Fruit fly (Drosophila melanogaster) whole organism, embryonic: ENCODE results near the gene CG16798.

Source experiments
- B-H2 ChIP-seq: fragments of 200-800 bp; sonication (Bioruptor generic); optimal IDR thresholded peaks from 2 replicates; lab custom pipeline; 2018; ENCODE audit warnings: missing biosample characterization, mild to moderate bottlenecking, missing genetic modification characterization
- CG10209 ChIP-seq: fragments of 200-800 bp; sonication (Bioruptor generic); optimal IDR thresholded peaks from 3 replicates; lab custom pipeline; 2017; ENCODE audit warnings: missing biosample characterization, mild to moderate bottlenecking, missing genetic modification characterization, missing genetic modification reagents
- CG10366 ChIP-seq: fragments of 200-800 bp; sonication (Bioruptor generic); IDR thresholded peaks from 2 replicates; pipeline ENCODE4 v1.3.6; 2022; ENCODE audit warnings: missing biosample characterization, missing genetic modification characterization
- CG10543 ChIP-seq: fragments of 200-800 bp; sonication (Bioruptor generic); optimal IDR thresholded peaks from 3 replicates; lab custom pipeline; 2017; ENCODE audit warnings: missing biosample characterization, mild to moderate bottlenecking, missing genetic modification characterization, moderate library complexity
- CG10979 ChIP-seq: fragments of 200-800 bp; sonication (Bioruptor generic); optimal IDR thresholded peaks from 2 replicates; lab custom pipeline; 2018; ENCODE audit warnings: missing biosample characterization, mild to moderate bottlenecking, missing genetic modification characterization, moderate library complexity
- CG11085 ChIP-seq: fragments of 200-800 bp; sonication (Bioruptor generic); IDR thresholded peaks from 2 replicates; pipeline ENCODE4 v1.3.6; 2022; ENCODE audit warnings: missing biosample characterization, missing genetic modification characterization
- CG13624 ChIP-seq: fragments of 200-800 bp; sonication (Bioruptor generic); optimal IDR thresholded peaks from 2 replicates; lab custom pipeline; 2016; ENCODE audit warnings: missing biosample characterization, missing genetic modification characterization
- CG14710 ChIP-seq: fragments of 200-800 bp; sonication (Bioruptor generic); optimal IDR thresholded peaks from 3 replicates; lab custom pipeline; 2019; ENCODE audit warnings: missing biosample characterization, mild to moderate bottlenecking, missing genetic modification characterization, moderate library complexity
- CG15011 ChIP-seq: fragments of 200-800 bp; sonication (Bioruptor generic); optimal IDR thresholded peaks from 3 replicates; lab custom pipeline; 2018; ENCODE audit warnings: missing biosample characterization, mild to moderate bottlenecking, missing genetic modification characterization
- CG17568 ChIP-seq: fragments of 200-800 bp; sonication (Bioruptor generic); optimal IDR thresholded peaks from 2 replicates; lab custom pipeline; 2018; ENCODE audit warnings: missing biosample characterization, mild to moderate bottlenecking, missing genetic modification characterization, moderate library complexity
- CG17829 ChIP-seq: fragments of 200-800 bp; optimal IDR thresholded peaks from 2 replicates; lab custom pipeline; 2019; ENCODE audit warnings: missing biosample characterization, mild to moderate bottlenecking, missing genetic modification characterization, moderate library complexity
- CG1832 ChIP-seq: fragments of 200-800 bp; sonication (Bioruptor generic); optimal IDR thresholded peaks from 2 replicates; lab custom pipeline; 2017; ENCODE audit warnings: missing biosample characterization, mild to moderate bottlenecking, missing genetic modification characterization, inconsistent platforms
- CG2120 ChIP-seq: fragments of 200-800 bp; sonication (Bioruptor generic); optimal IDR thresholded peaks from 3 replicates; lab custom pipeline; 2016; ENCODE audit warnings: missing biosample characterization, missing genetic modification characterization
- CG30403 ChIP-seq: fragments of 200-800 bp; sonication (Bioruptor generic); optimal IDR thresholded peaks from 3 replicates; lab custom pipeline; 2016; ENCODE audit warnings: missing biosample characterization, missing genetic modification characterization
- CG31224 ChIP-seq: fragments of 200-800 bp; sonication (Bioruptor generic); IDR thresholded peaks from 2 replicates; pipeline ENCODE4 v1.3.6; 2022; ENCODE audit warnings: missing biosample characterization, missing genetic modification characterization
- CG3163 ChIP-seq: fragments of 200-800 bp; sonication (Bioruptor generic); optimal IDR thresholded peaks from 3 replicates; lab custom pipeline; 2016; ENCODE audit warnings: missing biosample characterization, missing genetic modification characterization
- CG3847 ChIP-seq: fragments of 200-800 bp; sonication (Bioruptor generic); IDR thresholded peaks from 2 replicates; pipeline ENCODE4 v1.3.6; 2022; ENCODE audit warnings: missing biosample characterization, missing genetic modification characterization
- CG4328 ChIP-seq: fragments of 200-800 bp; sonication (Bioruptor generic); optimal IDR thresholded peaks from 3 replicates; lab custom pipeline; 2017; ENCODE audit warnings: missing biosample characterization, missing genetic modification reagents, missing genetic modification characterization
- CG4360 ChIP-seq: fragments of 200-800 bp; sonication (Bioruptor generic); IDR thresholded peaks from 2 replicates; pipeline ENCODE4 v1.3.6; 2022; ENCODE audit warnings: missing biosample characterization, missing genetic modification characterization
- CG4404 ChIP-seq: fragments of 200-800 bp; sonication (Bioruptor generic); IDR thresholded peaks from 2 replicates; pipeline ENCODE4 v1.3.6; 2022; ENCODE audit warnings: missing biosample characterization, missing genetic modification characterization
- CG6683 ChIP-seq: fragments of 200-800 bp; sonication (Bioruptor generic); optimal IDR thresholded peaks from 2 replicates; lab custom pipeline; 2017; ENCODE audit warnings: missing biosample characterization, mild to moderate bottlenecking, missing genetic modification characterization, missing genetic modification reagents
- CG9727 ChIP-seq: fragments of 200-800 bp; sonication (Bioruptor generic); optimal IDR thresholded peaks from 3 replicates; lab custom pipeline; 2017; ENCODE audit warnings: missing biosample characterization, mild to moderate bottlenecking, missing genetic modification characterization
- CTCF ChIP-seq: fragments of 200-800 bp; sonication (Bioruptor generic); optimal IDR thresholded peaks from 2 replicates; lab custom pipeline; 2017; ENCODE audit warnings: missing biosample characterization, mild to moderate bottlenecking, missing genetic modification characterization, moderate library complexity
- CoRest ChIP-seq: fragments of 200-800 bp; sonication (Bioruptor generic); optimal IDR thresholded peaks from 3 replicates; lab custom pipeline; 2018; ENCODE audit warnings: missing biosample characterization, mild to moderate bottlenecking, missing genetic modification characterization, moderate library complexity
- E2f2 ChIP-seq: fragments of 200-800 bp; sonication (Bioruptor generic); IDR thresholded peaks from 2 replicates; pipeline ENCODE4 v1.3.6; 2022; ENCODE audit warnings: missing biosample characterization, missing genetic modification characterization
- Fer2 ChIP-seq: fragments of 200-800 bp; sonication (Bioruptor generic); optimal IDR thresholded peaks from 2 replicates; lab custom pipeline; 2018; ENCODE audit warnings: missing biosample characterization, mild to moderate bottlenecking, missing genetic modification characterization, moderate library complexity
- HLH3B ChIP-seq: fragments of 200-800 bp; sonication (Bioruptor generic); IDR thresholded peaks from 2 replicates; pipeline ENCODE4 v1.3.6; 2022; ENCODE audit warnings: missing biosample characterization, missing genetic modification characterization
- HmgZ ChIP-seq: fragments of 200-800 bp; sonication (Bioruptor generic); optimal IDR thresholded peaks from 2 replicates; lab custom pipeline; 2018; ENCODE audit warnings: missing biosample characterization, mild to moderate bottlenecking, missing genetic modification characterization
- Jarid2 ChIP-seq: fragments of 200-800 bp; sonication (Bioruptor generic); optimal IDR thresholded peaks from 3 replicates; lab custom pipeline; 2017; ENCODE audit warnings: mild to moderate bottlenecking, missing biosample characterization, missing genetic modification reagents, missing genetic modification characterization
- Kr ChIP-seq: fragments of 200-800 bp; sonication (Bioruptor generic); optimal IDR thresholded peaks from 2 replicates; lab custom pipeline; 2017; ENCODE audit warnings: missing biosample characterization, mild to moderate bottlenecking, missing genetic modification characterization
- NfI ChIP-seq: fragments of 200-800 bp; sonication (Bioruptor generic); optimal IDR thresholded peaks from 3 replicates; lab custom pipeline; 2018; ENCODE audit warnings: missing biosample characterization, mild to moderate bottlenecking, missing genetic modification characterization, moderate library complexity
- Oli ChIP-seq: fragments of 200-800 bp; sonication (Bioruptor generic); optimal IDR thresholded peaks from 2 replicates; lab custom pipeline; 2018; ENCODE audit warnings: missing biosample characterization, mild to moderate bottlenecking, missing genetic modification characterization, moderate library complexity
- Sox102F ChIP-seq: fragments of 200-800 bp; sonication (Bioruptor generic); optimal IDR thresholded peaks from 2 replicates; lab custom pipeline; 2018; ENCODE audit warnings: missing biosample characterization, mild to moderate bottlenecking, missing genetic modification characterization, moderate library complexity
- Taf1 ChIP-seq: fragments of 200-800 bp; sonication (Bioruptor generic); IDR thresholded peaks from 2 replicates; pipeline ENCODE4 v1.3.6; 2022; ENCODE audit warnings: missing biosample characterization, missing genetic modification characterization
- YL-1 ChIP-seq: fragments of 200-800 bp; sonication (Bioruptor generic); optimal IDR thresholded peaks from 3 replicates; lab custom pipeline; 2017; ENCODE audit warnings: missing biosample characterization, mild to moderate bottlenecking, missing genetic modification characterization
- bbx ChIP-seq: fragments of 200-800 bp; sonication (Bioruptor generic); IDR thresholded peaks from 2 replicates; pipeline ENCODE4 v1.3.6; 2022; ENCODE audit warnings: missing biosample characterization, missing genetic modification characterization; ENCODE audit not compliant: partially characterized antibody
- bsh ChIP-seq, 2 experiments: fragments of 200-800 bp; sonication (Bioruptor generic); optimal IDR thresholded peaks; 2 replicates each; lab custom pipeline; 2017 to 2018; ENCODE audit warnings: mild to moderate bottlenecking in 2 of 2, missing biosample characterization in 2 of 2, missing genetic modification characterization in 2 of 2, moderate library complexity in 1 of 2
- cg ChIP-seq: fragments of 200-800 bp; sonication (Bioruptor generic); optimal IDR thresholded peaks from 3 replicates; lab custom pipeline; 2019; ENCODE audit warnings: missing biosample characterization, mild to moderate bottlenecking, missing genetic modification characterization, moderate library complexity
- chinmo ChIP-seq: fragments of 200-800 bp; sonication (Bioruptor generic); IDR thresholded peaks from 4 replicates; pipeline ENCODE4 v1.3.6; 2022; ENCODE audit warnings: missing biosample characterization, missing genetic modification characterization; ENCODE audit not compliant: partially characterized antibody
- crol ChIP-seq: fragments of 200-800 bp; sonication (Bioruptor generic); IDR thresholded peaks from 2 replicates; pipeline ENCODE4 v1.3.6; 2022; ENCODE audit warnings: missing biosample characterization, missing genetic modification characterization
- dimm ChIP-seq: fragments of 200-800 bp; sonication (Bioruptor generic); IDR thresholded peaks from 2 replicates; pipeline ENCODE4 v1.3.6; 2022; ENCODE audit warnings: missing biosample characterization, missing genetic modification characterization
- klu ChIP-seq: fragments of 200-800 bp; sonication (Bioruptor generic); IDR thresholded peaks from 2 replicates; pipeline ENCODE4 v1.3.6; 2022; ENCODE audit warnings: missing biosample characterization, missing genetic modification characterization
- p53 ChIP-seq: fragments of 200-800 bp; sonication (Bioruptor generic); optimal IDR thresholded peaks from 2 replicates; lab custom pipeline; 2016; ENCODE audit warnings: missing biosample characterization, missing genetic modification characterization
- psq ChIP-seq: fragments of 200-800 bp; sonication (Bioruptor generic); optimal IDR thresholded peaks from 2 replicates; lab custom pipeline; 2017; ENCODE audit warnings: missing biosample characterization, missing genetic modification characterization
- sens ChIP-seq: fragments of 200-800 bp; sonication (Bioruptor generic); peaks from one replicate; lab custom pipeline; 2016; ENCODE audit warnings: missing biosample characterization, missing genetic modification characterization
- slbo ChIP-seq: fragments of 200-800 bp; sonication (Bioruptor generic); IDR thresholded peaks from 2 replicates; pipeline ENCODE4 v1.3.6; 2022; ENCODE audit warnings: missing biosample characterization, missing genetic modification characterization
- tio ChIP-seq: fragments of 200-800 bp; sonication (Bioruptor generic); optimal IDR thresholded peaks from 2 replicates; lab custom pipeline; 2017; ENCODE audit warnings: missing biosample characterization, missing genetic modification characterization, inconsistent platforms
- unc-4 ChIP-seq: fragments of 200-800 bp; sonication (Bioruptor generic); IDR thresholded peaks from 2 replicates; pipeline ENCODE4 v1.3.6; 2022; ENCODE audit warnings: missing biosample characterization, missing genetic modification characterization; ENCODE audit not compliant: partially characterized antibody
- zfh1 ChIP-seq: fragments of 200-800 bp; sonication (Bioruptor generic); IDR thresholded peaks from 3 replicates; pipeline ENCODE4 v1.3.6; 2022; ENCODE audit warnings: missing biosample characterization, missing genetic modification characterization

Gene CG16798

DNA sequence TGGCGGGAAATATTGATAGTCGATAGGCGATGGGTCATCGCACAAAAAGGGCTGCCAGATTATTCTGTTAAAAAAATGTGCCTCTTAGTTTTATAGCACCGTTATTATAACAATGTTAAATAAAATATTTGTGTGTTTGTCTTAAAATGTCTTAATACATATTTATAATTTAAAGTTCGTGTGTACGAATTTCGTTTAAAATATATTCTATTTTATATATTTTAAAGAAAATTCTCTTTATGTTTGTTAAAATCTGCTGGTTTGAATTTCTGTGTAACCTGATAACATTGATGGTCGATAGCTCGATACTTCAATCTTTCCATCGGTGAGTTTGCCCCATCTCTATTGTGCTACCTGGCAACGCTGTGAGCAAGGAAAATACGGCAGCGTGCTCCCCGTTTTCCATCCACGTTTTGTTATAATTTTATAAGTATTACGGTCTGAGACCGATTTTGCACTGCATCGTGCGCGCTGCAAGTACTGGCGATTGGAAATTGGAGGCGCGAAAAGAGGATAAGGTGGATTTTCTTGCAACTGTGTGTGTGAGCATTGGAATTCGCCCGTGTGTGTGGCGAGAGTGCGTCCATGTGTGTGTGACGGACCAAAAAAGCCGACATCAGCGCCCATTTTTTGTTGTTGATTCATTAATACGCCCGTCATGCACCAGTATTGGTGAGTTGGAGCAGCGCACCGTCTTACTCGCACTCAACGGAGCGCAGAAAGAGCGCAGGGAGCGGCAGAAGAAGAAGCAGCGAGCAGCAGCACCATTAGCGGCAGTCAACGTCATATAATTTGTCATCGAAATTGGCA is 34.8 kb upstream of the CG16798 start, which contains the start of the genes CG10949 and Arpc2 (continued):
- peak; percentile 74 for TF ChIP-seq YL-1
- peak; percentile 35 for TF ChIP-seq Fer2 (tag; lab: Kevin White, UChicago)
- peak in 1 of 2 experiments; percentile 54 for TF ChIP-seq bsh (GFP tag; optimal IDR thresholded peaks at IDR 0.05; lab: Kevin White, UChicago)
- TF ChIP-seq CG14710 (tag; lab: Kevin White, UChicago): peak; percentile 86
- TF ChIP-seq HLH3B: peak; percentile 25; the same call in 1 of the 2 replicates
- TF ChIP-seq HmgZ (tag; lab: Kevin White, UChicago): no peak
- no peak for TF ChIP-seq CG6683 (GFP tag; lab: Kevin White, UChicago)
- peak; percentile 30 for TF ChIP-seq CG1832 (GFP tag; lab: Kevin White, UChicago)
- peak; percentile 57; the same call in 1 of the 2 replicates for TF ChIP-seq bbx (GFP tag; lab: Robert Waterston, UW)
- TF ChIP-seq Taf1 (GFP tag; lab: Robert Waterston, UW): peak; percentile 25; the same call in 1 of the 2 replicates
- peak; percentile 39 for TF ChIP-seq Oli
- TF ChIP-seq CoRest: peak; percentile 84
- peak; percentile 17 for TF ChIP-seq CG9727
- peak; percentile 41 for TF ChIP-seq NfI (GFP tag; lab: Kevin White, UChicago)
- no peak for TF ChIP-seq klu (GFP tag; lab: Robert Waterston, UW)
- peak; percentile 39 for TF ChIP-seq CG10543 (GFP tag; lab: Kevin White, UChicago)
- peak; percentile 33 for TF ChIP-seq CG10209 (GFP tag; lab: Kevin White, UChicago)
- TF ChIP-seq unc-4 (GFP tag; lab: Robert Waterston, UW): peak; percentile 66
- TF ChIP-seq dimm: no peak
- TF ChIP-seq E2f2 (GFP tag; lab: Robert Waterston, UW): peak; percentile 67
- peak; percentile 77 for TF ChIP-seq CG31224 (GFP tag; lab: Robert Waterston, UW)
- peak; percentile 23; the same call in 1 of the 2 replicates for TF ChIP-seq CG4404
- TF ChIP-seq CG11085 (GFP tag; lab: Robert Waterston, UW): no peak; the same call in 1 of the 2 replicates
- TF ChIP-seq cg: peak; percentile 96
- no peak for TF ChIP-seq CG15011 (GFP tag; lab: Kevin White, UChicago)
- TF ChIP-seq sens (GFP tag; lab: Kevin White, UChicago): peak; percentile 20
- TF ChIP-seq CG17829 (tag; lab: Kevin White, UChicago): peak; percentile 73
- peak; percentile 61 for TF ChIP-seq B-H2 (GFP tag; lab: Kevin White, UChicago)
- peak; percentile 83 for TF ChIP-seq CG3847 (GFP tag; lab: Robert Waterston, UW)
- TF ChIP-seq CG4328 (GFP tag; lab: Kevin White, UChicago): peak; percentile 54
- no peak for TF ChIP-seq CG17568 (GFP tag; lab: Kevin White, UChicago)
- TF ChIP-seq CTCF (GFP tag; lab: Kevin White, UChicago): no peak
- peak; percentile 58 for TF ChIP-seq CG2120 (GFP tag; lab: Kevin White, UChicago)
- 0 out of 2 replicates have a peak, but pooled peaks have one; percentile 26 for TF ChIP-seq CG4360 (GFP tag; lab: Robert Waterston, UW)
- TF ChIP-seq CG13624: peak; percentile 4
- TF ChIP-seq CG10366 (GFP tag; lab: Robert Waterston, UW): peak; percentile 32; the same call in 1 of the 2 replicates
- no peak for TF ChIP-seq crol (GFP tag; lab: Robert Waterston, UW)
- TF ChIP-seq CG30403 (GFP tag; lab: Kevin White, UChicago): peak; percentile 65
- TF ChIP-seq tio (GFP tag; lab: Kevin White, UChicago): peak; percentile 42
- TF ChIP-seq CG3163 (GFP tag; lab: Kevin White, UChicago): no peak
- no peak for TF ChIP-seq zfh1 (GFP tag; lab: Robert Waterston, UW)
- TF ChIP-seq p53: no peak
- TF ChIP-seq CG10979: peak; percentile 27
- no peak for TF ChIP-seq Kr
- no peak for TF ChIP-seq psq (GFP tag; lab: Kevin White, UChicago)
- peak; percentile 61 for TF ChIP-seq Sox102F (GFP tag; lab: Kevin White, UChicago)
- TF ChIP-seq Jarid2: no peak
- no peak; the same call in none of the 2 replicates for TF ChIP-seq slbo
- TF ChIP-seq chinmo (GFP tag; lab: Robert Waterston, UW): peak; percentile 91; the same call in 1 of the 4 replicates
